Fruit fly (Drosophila melanogaster): Measurements from ENCODE around the gene nmo.

Gene nmo

DNA sequence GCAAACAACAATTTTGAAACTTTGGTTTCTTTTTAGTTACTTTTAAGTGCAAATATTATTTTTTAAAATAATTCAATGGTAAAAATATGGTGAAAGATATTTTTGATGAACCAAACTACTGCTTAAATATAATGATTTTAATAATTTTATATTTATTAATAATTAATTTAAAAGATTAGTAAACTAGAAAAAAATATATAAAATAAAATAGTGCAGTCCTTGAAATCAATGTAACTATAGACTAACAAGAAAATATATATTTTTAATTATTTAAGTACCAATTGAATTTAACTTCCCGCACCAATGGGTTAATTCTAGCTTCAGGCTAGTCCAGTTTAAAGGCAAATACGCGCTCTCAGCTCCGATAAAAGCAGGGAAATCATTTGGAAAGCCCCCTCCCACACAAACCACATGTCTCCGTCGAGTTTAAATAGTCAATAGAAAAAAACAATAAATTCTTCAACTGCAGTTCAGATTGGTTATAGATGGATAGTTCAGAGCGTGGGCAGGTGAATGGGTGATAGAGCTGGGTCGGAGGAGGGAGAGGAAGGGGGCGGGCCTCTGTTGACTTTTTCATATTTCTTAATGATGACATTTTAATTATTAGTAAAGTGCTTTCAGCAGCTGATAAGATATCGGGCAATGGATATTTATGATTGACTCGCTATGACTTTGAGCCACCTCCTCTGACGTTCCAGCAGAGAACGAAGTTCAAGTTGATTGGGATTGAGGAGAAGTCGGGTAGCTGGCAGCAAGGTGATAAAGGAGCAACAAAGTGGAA is 16.7 kb upstream of the nmo start:
- TF ChIP-seq ttk (optimal IDR thresholded peaks at IDR 0.05) = no peak
- TF ChIP-seq Sin3A (optimal IDR thresholded peaks at IDR 0.05) = no peak
- no peak for TF ChIP-seq psq (optimal IDR thresholded peaks at IDR 0.05)

DNA sequence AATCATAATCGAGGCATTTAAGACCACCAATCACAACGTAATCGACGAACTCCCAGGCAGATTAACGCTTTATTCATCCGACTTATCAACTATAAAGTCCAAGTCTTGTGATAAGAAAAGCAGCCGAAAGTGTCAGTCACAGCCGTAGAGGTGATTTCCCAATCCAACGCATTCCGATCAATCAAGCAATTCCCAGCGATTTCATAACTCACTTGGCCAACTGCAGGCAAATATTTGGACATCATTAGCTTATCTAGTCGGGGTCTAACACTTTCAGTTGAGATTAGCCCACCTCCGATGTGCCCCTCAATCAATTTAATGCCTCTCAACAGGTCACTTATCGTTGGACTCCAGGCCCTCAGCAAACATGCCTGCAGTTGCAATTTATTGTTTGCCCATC is 15.8 kb upstream of the nmo start:
- TF ChIP-seq insv (optimal IDR thresholded peaks at IDR 0.05) (no peak), psq (optimal IDR thresholded peaks at IDR 0.05) (no peak), ttk (optimal IDR thresholded peaks at IDR 0.05) (no peak), Sin3A (optimal IDR thresholded peaks at IDR 0.05) (no peak), Myc (optimal IDR thresholded peaks at IDR 0.05) (no peak)

- TF ChIP-seq h (optimal IDR thresholded peaks at IDR 0.05) = no peak
- TF ChIP-seq psq (optimal IDR thresholded peaks at IDR 0.05) = no peak
- TF ChIP-seq ttk (optimal IDR thresholded peaks at IDR 0.05) = no peak
- no peak for TF ChIP-seq Sin3A (optimal IDR thresholded peaks at IDR 0.05)
- no peak for TF ChIP-seq Myc (optimal IDR thresholded peaks at IDR 0.05)
Measured at dm6 chr3L:7963549-7963948, 15.3 kb upstream of the nmo start.

dm6 chr3L:7967203-7967602 is 11.6 kb upstream of the nmo start:
- TF ChIP-seq Myc (optimal IDR thresholded peaks at IDR 0.05) = no peak

DNA sequence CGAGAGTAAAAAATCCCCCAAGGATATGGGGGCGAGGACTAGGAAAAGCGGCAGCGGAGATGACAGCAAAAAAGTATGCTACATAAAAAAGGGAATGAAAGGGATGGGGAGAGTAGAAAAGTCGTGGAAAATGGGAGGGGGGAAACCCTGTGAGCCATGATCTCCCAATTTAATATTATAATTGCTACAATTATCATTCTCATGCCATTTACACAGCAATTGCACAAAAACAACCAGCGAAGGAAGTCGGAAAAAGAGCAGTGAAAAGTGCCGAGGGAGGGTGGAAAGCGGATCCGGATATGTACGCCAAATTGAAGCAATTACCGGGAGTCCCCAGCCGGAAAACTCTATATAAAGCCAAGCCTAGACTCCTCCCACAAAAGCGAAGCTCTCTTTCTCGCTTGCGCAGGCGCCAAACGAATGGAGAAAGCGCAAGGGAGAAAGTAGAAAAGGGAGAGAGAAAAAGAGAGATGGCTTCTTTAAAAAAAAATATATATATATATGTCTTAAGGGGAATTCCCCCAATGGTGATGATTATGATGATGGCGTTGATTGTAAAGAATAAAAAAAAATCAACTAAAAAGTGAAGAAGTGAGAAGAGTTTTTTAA is 10.3 kb upstream of the nmo start:
- TF ChIP-seq Myc (optimal IDR thresholded peaks at IDR 0.05) (no peak), psq (optimal IDR thresholded peaks at IDR 0.05) (no peak)

dm6 chr3L:7970442-7970841 is 8.4 kb upstream of the nmo start, which contains the start of gene RNaseX25:
Gene RNaseX25, plus strand, starts transcription at chr3L:7970588.
- no peak for TF ChIP-seq Myc (optimal IDR thresholded peaks at IDR 0.05)
- TF ChIP-seq psq (optimal IDR thresholded peaks at IDR 0.05) = no peak
- no peak for TF ChIP-seq ttk (optimal IDR thresholded peaks at IDR 0.05)
- TF ChIP-seq Sin3A (optimal IDR thresholded peaks at IDR 0.05) = no peak

dm6 chr3L:7974671-7975281 is 4.1 kb upstream of the nmo start, which contains the start of gene CG8042:
Gene CG8042, minus strand, starts transcription at chr3L:7974991.
- TF ChIP-seq Sin3A (optimal IDR thresholded peaks at IDR 0.05) (no peak), psq (optimal IDR thresholded peaks at IDR 0.05) (no peak), Myc (optimal IDR thresholded peaks at IDR 0.05) (no peak), h (optimal IDR thresholded peaks at IDR 0.05) (no peak), insv (optimal IDR thresholded peaks at IDR 0.05) (no peak), ttk (optimal IDR thresholded peaks at IDR 0.05) (no peak)

dm6 chr3L:7976081-7976483 is 2.8 kb upstream of the nmo start, which contains the start of the genes HP4 and CG8209:
Gene HP4, minus strand, starts transcription at chr3L:7976154.
Gene CG8209, plus strand, starts transcription at chr3L:7976406.
- no peak for TF ChIP-seq Myc (optimal IDR thresholded peaks at IDR 0.05)

DNA sequence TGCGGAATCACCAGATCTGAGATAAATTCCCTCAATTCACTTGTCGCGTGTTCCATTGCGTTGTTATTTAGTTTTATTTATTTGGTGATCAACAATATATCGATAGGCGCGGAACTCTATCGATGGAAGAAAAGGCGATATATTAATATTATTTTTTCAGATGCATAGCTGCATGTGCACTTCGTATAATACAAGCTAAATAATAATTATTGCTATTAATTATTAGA is 383 bp upstream of the nmo start, which contains the start of gene Pop4:
Gene Pop4 (minus strand): TSS at position 101 of the 227 bp plus-strand sequence.
- TF ChIP-seq psq (optimal IDR thresholded peaks at IDR 0.05) = no peak
- TF ChIP-seq ttk (optimal IDR thresholded peaks at IDR 0.05) = no peak
- no peak for TF ChIP-seq h (optimal IDR thresholded peaks at IDR 0.05)
- no peak for TF ChIP-seq insv (optimal IDR thresholded peaks at IDR 0.05)
- no peak for TF ChIP-seq Sin3A (optimal IDR thresholded peaks at IDR 0.05)
- no peak for TF ChIP-seq Myc (optimal IDR thresholded peaks at IDR 0.05)

dm6 chr3L:7981228-7981854 is 2.5 kb downstream of the nmo start:
- TF ChIP-seq psq (optimal IDR thresholded peaks at IDR 0.05) (no peak), Sin3A (optimal IDR thresholded peaks at IDR 0.05) (no peak), Myc (optimal IDR thresholded peaks at IDR 0.05) (no peak), insv (optimal IDR thresholded peaks at IDR 0.05) (no peak), ttk (optimal IDR thresholded peaks at IDR 0.05) (no peak), h (optimal IDR thresholded peaks at IDR 0.05) (no peak)

- TF ChIP-seq Sin3A (optimal IDR thresholded peaks at IDR 0.05) (no peak), ttk (optimal IDR thresholded peaks at IDR 0.05) (no peak), Myc (optimal IDR thresholded peaks at IDR 0.05) (no peak), psq (optimal IDR thresholded peaks at IDR 0.05) (no peak), h (optimal IDR thresholded peaks at IDR 0.05) (no peak), insv (optimal IDR thresholded peaks at IDR 0.05) (no peak)
Measured at dm6 chr3L:7981956-7982355, 3.1 kb downstream of the nmo start.

- TF ChIP-seq Sin3A (optimal IDR thresholded peaks at IDR 0.05) = no peak
- TF ChIP-seq h (optimal IDR thresholded peaks at IDR 0.05) = no peak
- TF ChIP-seq Myc (optimal IDR thresholded peaks at IDR 0.05) = no peak
- no peak for TF ChIP-seq ttk (optimal IDR thresholded peaks at IDR 0.05)
- TF ChIP-seq insv (optimal IDR thresholded peaks at IDR 0.05) = no peak
- TF ChIP-seq psq (optimal IDR thresholded peaks at IDR 0.05) = no peak
Measured at dm6 chr3L:7983602-7984223, 4.9 kb downstream of the nmo start.
